Worm (Caenorhabditis elegans) whole organism, L4 larva: ENCODE data around the gene Y15E3A.3.

Experiments used
- R02D3.7 ChIP-seq: fragments of 150-350 bp; sonication (generic microtip); optimal IDR thresholded peaks from 3 replicates; lab custom pipeline; 2014; ENCODE audit warnings: missing biosample characterization, missing genetic modification characterization
- Y105C5A.15 ChIP-seq: fragments of 200-800 bp; sonication (Bioruptor generic); IDR thresholded peaks from 2 replicates; pipeline ENCODE4 v1.3.6; 2022; ENCODE audit warnings: missing genetic modification characterization, missing compliant biosample characterization
- dmd-8 ChIP-seq: fragments of 200-800 bp; sonication (Bioruptor generic); IDR thresholded peaks from 2 replicates; pipeline ENCODE4 v1.3.6; 2022; ENCODE audit warnings: missing genetic modification characterization, missing compliant biosample characterization
- egl-27 ChIP-seq: sonication (generic microtip); optimal IDR thresholded peaks from 3 replicates; lab custom pipeline; 2017; ENCODE audit warnings: missing biosample characterization, missing genetic modification reagents, missing genetic modification characterization
- hif-1 ChIP-seq, 2 experiments: sonication (generic microtip); optimal IDR thresholded peaks; 2 replicates each; lab custom pipeline; 2016 to 2017; ENCODE audit warnings: missing compliant biosample characterization in 2 of 2, missing genetic modification characterization in 2 of 2, missing genetic modification reagents in 2 of 2, missing genotype in 2 of 2, mild to moderate bottlenecking in 1 of 2
- hmg-1.1 ChIP-seq: fragments of 200-800 bp; sonication (Bioruptor generic); IDR thresholded peaks from 2 replicates; pipeline ENCODE4 v1.3.6; 2022; ENCODE audit warnings: missing genetic modification reagents, missing genetic modification characterization, missing compliant biosample characterization
- lim-7 ChIP-seq: fragments of 200-800 bp; sonication (Bioruptor generic); IDR thresholded peaks from 2 replicates; pipeline ENCODE4 v1.3.6; 2022; ENCODE audit warnings: missing genetic modification characterization, missing compliant biosample characterization
- lin-15B ChIP-seq: fragments of 150-350 bp; sonication (generic microtip); optimal IDR thresholded peaks from 3 replicates; lab custom pipeline; 2014; ENCODE audit warnings: missing biosample characterization, missing genetic modification characterization
- nhr-6 ChIP-seq: fragments of 150-350 bp; optimal IDR thresholded peaks from 2 replicates; lab custom pipeline; 2014; ENCODE audit warnings: missing biosample characterization, missing genetic modification characterization
- php-3 ChIP-seq: fragments of 200-800 bp; sonication (Bioruptor generic); IDR thresholded peaks from 2 replicates; pipeline ENCODE4 v1.3.6; 2022; ENCODE audit warnings: missing genetic modification reagents, missing genetic modification characterization, missing compliant biosample characterization
- snpc-4 ChIP-seq: fragments of 150-350 bp; optimal IDR thresholded peaks from 2 replicates; lab custom pipeline; 2014; ENCODE audit warnings: missing biosample characterization, missing genetic modification characterization

ce11 chrX:15312681-15313080, 12.9 kb downstream of the Y15E3A.3 start:
- TF ChIP-seq lim-7 (no peak), nhr-6 (tag; lab: Kevin White, UChicago) (no peak), hif-1 (tag; optimal IDR thresholded peaks at IDR 0.05; lab: Kevin White, UChicago) (no peak), egl-27 (tag; lab: Kevin White, UChicago) (no peak), php-3 (GFP tag; lab: Robert Waterston, UW) (no peak), lin-15B (tag; lab: Kevin White, UChicago) (no peak), R02D3.7 (no peak), snpc-4 (no peak), Y105C5A.15 (GFP tag; lab: Robert Waterston, UW) (no peak), dmd-8 (no peak), hmg-1.1 (GFP tag; lab: Robert Waterston, UW) (no peak)
